Worm (Caenorhabditis elegans): Measurements from ENCODE around the gene spch-1.

DNA sequence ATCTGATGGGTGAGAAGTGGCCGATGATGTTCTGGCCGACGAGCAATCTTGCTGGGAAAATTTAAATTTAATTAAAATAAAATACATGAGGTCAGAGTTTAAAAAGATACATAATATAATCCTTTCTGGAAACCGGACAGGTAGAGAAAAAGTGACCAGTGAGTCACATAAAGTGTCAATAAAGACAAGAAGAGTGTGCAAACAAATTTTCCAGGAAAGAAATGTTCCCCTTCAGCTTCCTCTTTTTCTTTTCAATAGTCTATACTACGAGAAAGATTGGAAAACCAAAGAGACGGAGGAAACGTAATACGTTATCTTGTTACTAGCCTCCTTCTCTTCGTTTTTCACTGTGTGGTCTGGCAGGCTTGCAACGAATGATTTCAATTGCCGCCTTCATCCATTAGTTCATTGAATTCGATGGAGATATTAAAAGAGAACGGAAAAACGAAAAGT, 39.2 kb upstream of the spch-1 start, which contains the start of gene tsp-12:
- TF ChIP-seq skn-1 (tag; optimal IDR thresholded peaks at IDR 0.05) (no peak), fos-1 (tag; optimal IDR thresholded peaks at IDR 0.05) (no peak), ama-1 (optimal IDR thresholded peaks at IDR 0.05) (no peak)
